Fruit fly (Drosophila melanogaster) whole organism, embryonic: Measurements from ENCODE around the gene CG12507.

Experiments used
- Aef1 ChIP-seq: fragments of 200-800 bp; sonication (Bioruptor generic); IDR thresholded peaks from 3 replicates; pipeline ENCODE4 v1.3.6; 2022; ENCODE audit warnings: missing biosample characterization, missing genetic modification characterization
- Atf6 ChIP-seq: fragments of 200-800 bp; sonication (Bioruptor generic); IDR thresholded peaks from 2 replicates; pipeline ENCODE4 v1.3.6; 2022; ENCODE audit warnings: missing biosample characterization, missing genetic modification characterization
- B-H2 ChIP-seq: fragments of 200-800 bp; sonication (Bioruptor generic); optimal IDR thresholded peaks from 2 replicates; lab custom pipeline; 2018; ENCODE audit warnings: missing biosample characterization, mild to moderate bottlenecking, missing genetic modification characterization
- Bteb2 ChIP-seq: fragments of 200-800 bp; sonication (Bioruptor generic); optimal IDR thresholded peaks from 2 replicates; lab custom pipeline; 2016; ENCODE audit warnings: missing biosample characterization, missing genetic modification characterization
- CG12299 ChIP-seq: fragments of 200-800 bp; sonication (Bioruptor generic); optimal IDR thresholded peaks from 2 replicates; lab custom pipeline; 2018; ENCODE audit warnings: missing biosample characterization, mild to moderate bottlenecking, missing genetic modification characterization
- CG13287 ChIP-seq: fragments of 200-800 bp; sonication (Bioruptor generic); IDR thresholded peaks from 2 replicates; pipeline ENCODE4 v1.3.6; 2022; ENCODE audit warnings: missing biosample characterization, missing genetic modification characterization; ENCODE audit not compliant: partially characterized antibody
- CG14441 ChIP-seq: fragments of 200-800 bp; sonication (Bioruptor generic); IDR thresholded peaks from 2 replicates; pipeline ENCODE4 v1.3.6; 2022; ENCODE audit warnings: missing biosample characterization, missing genetic modification characterization
- CG14860 ChIP-seq: fragments of 200-800 bp; sonication (Bioruptor generic); IDR thresholded peaks from 3 replicates; pipeline ENCODE4 v1.3.6; 2022; ENCODE audit warnings: missing biosample characterization, missing genetic modification characterization; ENCODE audit not compliant: partially characterized antibody
- CG14965 ChIP-seq: fragments of 200-800 bp; sonication (Bioruptor generic); optimal IDR thresholded peaks from 2 replicates; lab custom pipeline; 2016; ENCODE audit warnings: missing biosample characterization, missing genetic modification characterization, borderline replicate concordance
- CG17361 ChIP-seq: fragments of 200-800 bp; sonication (Bioruptor generic); IDR thresholded peaks from 3 replicates; pipeline ENCODE4 v1.3.6; 2022; ENCODE audit warnings: missing biosample characterization, missing genetic modification characterization
- CG17568 ChIP-seq: fragments of 200-800 bp; sonication (Bioruptor generic); optimal IDR thresholded peaks from 2 replicates; lab custom pipeline; 2018; ENCODE audit warnings: missing biosample characterization, mild to moderate bottlenecking, missing genetic modification characterization, moderate library complexity
- CG17612 ChIP-seq: fragments of 200-800 bp; sonication (Bioruptor generic); IDR thresholded peaks from 2 replicates; pipeline ENCODE4 v1.3.6; 2022; ENCODE audit warnings: missing biosample characterization, missing genetic modification characterization
- CG2202 ChIP-seq: fragments of 200-800 bp; sonication (Bioruptor generic); optimal IDR thresholded peaks from 2 replicates; lab custom pipeline; 2018; ENCODE audit warnings: missing biosample characterization, mild to moderate bottlenecking, missing genetic modification characterization
- CG30403 ChIP-seq: fragments of 200-800 bp; sonication (Bioruptor generic); optimal IDR thresholded peaks from 3 replicates; lab custom pipeline; 2016; ENCODE audit warnings: missing biosample characterization, missing genetic modification characterization
- CG31365 ChIP-seq: fragments of 200-800 bp; sonication (Bioruptor generic); optimal IDR thresholded peaks from 2 replicates; lab custom pipeline; 2018; ENCODE audit warnings: missing biosample characterization, mild to moderate bottlenecking, missing genetic modification characterization
- CG3847 ChIP-seq: fragments of 200-800 bp; sonication (Bioruptor generic); IDR thresholded peaks from 2 replicates; pipeline ENCODE4 v1.3.6; 2022; ENCODE audit warnings: missing biosample characterization, missing genetic modification characterization
- CG4404 ChIP-seq: fragments of 200-800 bp; sonication (Bioruptor generic); IDR thresholded peaks from 2 replicates; pipeline ENCODE4 v1.3.6; 2022; ENCODE audit warnings: missing biosample characterization, missing genetic modification characterization
- CG4617 ChIP-seq: fragments of 200-800 bp; sonication (Bioruptor generic); optimal IDR thresholded peaks from 3 replicates; lab custom pipeline; 2016; ENCODE audit warnings: missing biosample characterization, missing genetic modification characterization, borderline replicate concordance
- CG6654 ChIP-seq: fragments of 200-800 bp; sonication (Bioruptor generic); optimal IDR thresholded peaks from 2 replicates; lab custom pipeline; 2017; ENCODE audit warnings: missing biosample characterization, mild to moderate bottlenecking, missing genetic modification characterization
- CG6765 ChIP-seq: fragments of 200-800 bp; sonication (Bioruptor generic); optimal IDR thresholded peaks from 3 replicates; lab custom pipeline; 2017; ENCODE audit warnings: missing biosample characterization, mild to moderate bottlenecking, missing genetic modification characterization
- CG6813 ChIP-seq: fragments of 200-800 bp; sonication (Bioruptor generic); optimal IDR thresholded peaks from 2 replicates; lab custom pipeline; 2017; ENCODE audit warnings: missing biosample characterization, missing genetic modification characterization, mild to moderate bottlenecking, moderate library complexity, missing genetic modification reagents
- CG7372 ChIP-seq: fragments of 200-800 bp; sonication (Bioruptor generic); IDR thresholded peaks from 2 replicates; pipeline ENCODE4 v1.3.6; 2022; ENCODE audit warnings: missing biosample characterization, missing genetic modification characterization
- CG8765 ChIP-seq: fragments of 200-800 bp; sonication (Bioruptor generic); IDR thresholded peaks from 2 replicates; pipeline ENCODE4 v1.3.6; 2022; ENCODE audit warnings: missing biosample characterization, missing genetic modification characterization
- CG9609 ChIP-seq: fragments of 200-800 bp; sonication (Bioruptor generic); optimal IDR thresholded peaks from 3 replicates; lab custom pipeline; 2016; ENCODE audit warnings: missing biosample characterization, missing genetic modification characterization
- Dek ChIP-seq: fragments of 200-800 bp; sonication (Bioruptor generic); optimal IDR thresholded peaks from 3 replicates; lab custom pipeline; 2019; ENCODE audit warnings: missing biosample characterization, mild to moderate bottlenecking, missing genetic modification characterization, moderate library complexity
- Gsc ChIP-seq: fragments of 200-800 bp; sonication (Bioruptor generic); IDR thresholded peaks from 2 replicates; pipeline ENCODE4 v1.3.6; 2022; ENCODE audit warnings: missing biosample characterization, missing genetic modification characterization
- HLH3B ChIP-seq: fragments of 200-800 bp; sonication (Bioruptor generic); IDR thresholded peaks from 2 replicates; pipeline ENCODE4 v1.3.6; 2022; ENCODE audit warnings: missing biosample characterization, missing genetic modification characterization
- Hand ChIP-seq: fragments of 200-800 bp; sonication (Bioruptor generic); optimal IDR thresholded peaks from 2 replicates; lab custom pipeline; 2017; ENCODE audit warnings: mild to moderate bottlenecking, missing biosample characterization, missing genetic modification reagents, missing genetic modification characterization
- Mad ChIP-seq: fragments of 200-800 bp; sonication (Bioruptor generic); optimal IDR thresholded peaks from 2 replicates; lab custom pipeline; 2016; ENCODE audit warnings: missing biosample characterization, missing genetic modification characterization
- Max ChIP-seq: fragments of 200-800 bp; sonication (Bioruptor generic); optimal IDR thresholded peaks from 2 replicates; lab custom pipeline; 2016; ENCODE audit warnings: missing biosample characterization, mild to moderate bottlenecking, missing genetic modification characterization
- Meics ChIP-seq: fragments of 200-800 bp; sonication (Bioruptor generic); optimal IDR thresholded peaks from 2 replicates; lab custom pipeline; 2017; ENCODE audit warnings: missing biosample characterization, mild to moderate bottlenecking, missing genetic modification characterization
- Neu2 ChIP-seq: fragments of 200-800 bp; sonication (Bioruptor generic); optimal IDR thresholded peaks from 3 replicates; lab custom pipeline; 2016; ENCODE audit warnings: missing biosample characterization, missing genetic modification characterization, borderline replicate concordance
- Taf1 ChIP-seq: fragments of 200-800 bp; sonication (Bioruptor generic); IDR thresholded peaks from 2 replicates; pipeline ENCODE4 v1.3.6; 2022; ENCODE audit warnings: missing biosample characterization, missing genetic modification characterization
- Xbp1 ChIP-seq: fragments of 200-800 bp; sonication (Bioruptor generic); optimal IDR thresholded peaks from 3 replicates; lab custom pipeline; 2016; ENCODE audit warnings: missing biosample characterization, mild to moderate bottlenecking, missing genetic modification characterization
- ato ChIP-seq: fragments of 200-800 bp; sonication (Bioruptor generic); IDR thresholded peaks from 2 replicates; pipeline ENCODE4 v1.3.6; 2022; ENCODE audit warnings: missing biosample characterization, missing genetic modification characterization; ENCODE audit not compliant: partially characterized antibody
- az2 ChIP-seq: fragments of 200-800 bp; sonication (Bioruptor generic); optimal IDR thresholded peaks from 3 replicates; lab custom pipeline; 2016; ENCODE audit warnings: missing biosample characterization, missing genetic modification characterization
- bsh ChIP-seq, 2 experiments: fragments of 200-800 bp; sonication (Bioruptor generic); optimal IDR thresholded peaks; 2 replicates each; lab custom pipeline; 2017 to 2018; ENCODE audit warnings: mild to moderate bottlenecking in 2 of 2, missing biosample characterization in 2 of 2, missing genetic modification characterization in 2 of 2, moderate library complexity in 1 of 2
- dati ChIP-seq: fragments of 200-800 bp; sonication (Bioruptor generic); IDR thresholded peaks from 2 replicates; pipeline ENCODE4 v1.3.6; 2022; ENCODE audit warnings: missing biosample characterization, missing genetic modification characterization
- eve ChIP-seq, 2 experiments: fragments of >200 bp; optimal IDR thresholded peaks; 2 replicates each; lab custom pipeline; 2017; ENCODE audit warnings: missing biosample characterization in 2 of 2, missing genetic modification characterization in 2 of 2
- exex ChIP-seq: fragments of 200-800 bp; sonication (Bioruptor generic); optimal IDR thresholded peaks from 4 replicates; lab custom pipeline; 2018; ENCODE audit warnings: missing biosample characterization, mild to moderate bottlenecking, missing genetic modification characterization, moderate library complexity
- mirr ChIP-seq: fragments of 200-800 bp; sonication (Bioruptor generic); optimal IDR thresholded peaks from 3 replicates; lab custom pipeline; 2018; ENCODE audit warnings: missing biosample characterization, mild to moderate bottlenecking, missing genetic modification characterization
- nerfin-2 ChIP-seq: fragments of 200-800 bp; sonication (Bioruptor generic); IDR thresholded peaks from 2 replicates; pipeline ENCODE4 v1.3.6; 2022; ENCODE audit warnings: missing biosample characterization, missing genetic modification characterization; ENCODE audit not compliant: partially characterized antibody
- peb ChIP-seq: fragments of 200-800 bp; sonication (Bioruptor generic); IDR thresholded peaks from 2 replicates; pipeline ENCODE4 v1.3.6; 2022; ENCODE audit warnings: missing biosample characterization, missing genetic modification characterization
- pzg ChIP-seq: fragments of 200-800 bp; sonication (Bioruptor generic); optimal IDR thresholded peaks from 3 replicates; lab custom pipeline; 2018; ENCODE audit warnings: missing biosample characterization, mild to moderate bottlenecking, missing genetic modification characterization, moderate library complexity
- repo ChIP-seq: fragments of 200-800 bp; sonication (Bioruptor generic); optimal IDR thresholded peaks from 2 replicates; lab custom pipeline; 2016; ENCODE audit warnings: missing biosample characterization, missing genetic modification characterization
- schlank ChIP-seq: fragments of 200-800 bp; sonication (Bioruptor generic); optimal IDR thresholded peaks from 2 replicates; lab custom pipeline; 2018; ENCODE audit warnings: missing biosample characterization, mild to moderate bottlenecking, missing genetic modification characterization
- slou ChIP-seq: fragments of 200-800 bp; sonication (Bioruptor generic); optimal IDR thresholded peaks from 3 replicates; lab custom pipeline; 2016; ENCODE audit warnings: missing biosample characterization, missing genetic modification characterization
- sob ChIP-seq: fragments of 200-800 bp; sonication (Bioruptor generic); IDR thresholded peaks from 2 replicates; pipeline ENCODE4 v1.3.6; 2022; ENCODE audit warnings: missing biosample characterization, missing genetic modification characterization
- tll ChIP-seq, 2 experiments: fragments of 200-800 bp in 1 of 2; fragments of >200 bp in 1 of 2; sonication (Bioruptor generic) in 1 of 2; optimal IDR thresholded peaks; 2 replicates each; lab custom pipeline; 2017 to 2019; ENCODE audit warnings: missing biosample characterization in 2 of 2, missing genetic modification characterization in 2 of 2, mild to moderate bottlenecking in 1 of 2, moderate library complexity in 1 of 2
- wor ChIP-seq: fragments of 200-800 bp; sonication (Bioruptor generic); IDR thresholded peaks from 2 replicates; pipeline ENCODE4 v1.3.6; 2022; ENCODE audit warnings: missing biosample characterization, missing genetic modification characterization

The CG12507 gene

dm6 chrX:16270795-16271194 is 4.5 kb upstream of the CG12507 start, which contains the start of gene Mfe2 (continued):
- TF ChIP-seq CG4404 (no peak), exex (tag; lab: Kevin White, UChicago) (peak; percentile 52), CG6765 (GFP tag; lab: Kevin White, UChicago) (no peak), Meics (GFP tag; lab: Kevin White, UChicago) (peak; percentile 25), CG17361 (no peak), HLH3B (GFP tag; lab: Robert Waterston, UW) (no peak), sob (GFP tag; lab: Robert Waterston, UW) (peak; percentile 86), dati (GFP tag; lab: Robert Waterston, UW) (no peak), CG8765 (GFP tag; lab: Robert Waterston, UW) (0 out of 2 replicates have a peak, but pooled peaks have one; percentile 6), CG31365 (tag; lab: Kevin White, UChicago) (no peak), tll (GFP tag; optimal IDR thresholded peaks at IDR 0.05; lab: Kevin White, UChicago) (no peak), CG17612 (GFP tag; lab: Robert Waterston, UW) (no peak), CG17568 (no peak), Bteb2 (peak; percentile 61), nerfin-2 (GFP tag; lab: Robert Waterston, UW) (0 out of 2 replicates have a peak, but pooled peaks have one; percentile 15), Max (GFP tag; lab: Kevin White, UChicago) (peak; percentile 50), pzg (GFP tag; lab: Kevin White, UChicago) (peak; percentile 94), repo (GFP tag; lab: Kevin White, UChicago) (peak; percentile 45), Dek (tag; lab: Kevin White, UChicago) (peak; percentile 20), Neu2 (GFP tag; lab: Kevin White, UChicago) (no peak), schlank (tag; lab: Kevin White, UChicago) (no peak), slou (GFP tag; lab: Kevin White, UChicago) (peak; percentile 57), CG3847 (peak; percentile 84), CG14441 (GFP tag; lab: Robert Waterston, UW) (no peak), mirr (GFP tag; lab: Kevin White, UChicago) (peak; percentile 17), Gsc (no peak), CG7372 (GFP tag; lab: Robert Waterston, UW) (no peak), az2 (peak; percentile 11), CG12299 (tag; lab: Kevin White, UChicago) (no peak), CG9609 (GFP tag; lab: Kevin White, UChicago) (peak; percentile 62), CG6654 (GFP tag; lab: Kevin White, UChicago) (peak; percentile 5), Xbp1 (GFP tag; lab: Kevin White, UChicago) (peak; percentile 56), eve (GFP tag; optimal IDR thresholded peaks at IDR 0.05; lab: Kevin White, UChicago) (no peak), bsh (GFP tag; optimal IDR thresholded peaks at IDR 0.05; lab: Kevin White, UChicago) (peak; percentile 20 to 60), CG14860 (GFP tag; lab: Robert Waterston, UW) (no peak), Hand (GFP tag; lab: Kevin White, UChicago) (peak; percentile 14), peb (no peak), Atf6 (GFP tag; lab: Robert Waterston, UW) (no peak), CG14965 (GFP tag; lab: Kevin White, UChicago) (no peak), Mad (GFP tag; lab: Kevin White, UChicago) (peak; percentile 11), B-H2 (GFP tag; lab: Kevin White, UChicago) (peak; percentile 77), Aef1 (GFP tag; lab: Robert Waterston, UW) (no peak), CG13287 (GFP tag; lab: Robert Waterston, UW) (peak; percentile 48; the same call in 1 of the 2 replicates), CG6813 (GFP tag; lab: Kevin White, UChicago) (peak; percentile 7), CG4617 (GFP tag; lab: Kevin White, UChicago) (peak; percentile 83), wor (no peak; the same call in 1 of the 2 replicates), CG2202 (no peak), Taf1 (GFP tag; lab: Robert Waterston, UW) (no peak), CG30403 (GFP tag; lab: Kevin White, UChicago) (peak; percentile 55), ato (GFP tag; lab: Robert Waterston, UW) (peak; percentile 40; the same call in 1 of the 2 replicates)
